Fruit fly (Drosophila melanogaster): ENCODE data around the gene twy.

DNA sequence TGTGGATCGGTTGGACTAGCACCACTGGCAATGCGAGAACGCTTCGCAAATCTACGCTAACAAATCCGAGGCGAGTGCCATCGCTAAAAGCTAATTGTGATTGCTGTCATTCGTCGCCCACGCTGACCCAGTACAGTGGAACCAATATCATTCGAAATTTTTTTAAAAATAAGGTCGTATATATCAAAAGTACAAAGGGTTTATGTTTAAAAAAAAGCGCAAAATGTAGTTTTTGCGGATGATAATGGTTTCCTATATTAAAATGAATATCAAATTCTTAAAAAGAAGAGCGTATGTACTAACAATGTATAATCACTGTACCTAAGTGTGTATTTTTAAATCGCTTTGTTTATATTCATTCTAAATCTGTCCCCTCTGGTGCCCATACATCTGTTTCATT, 7.8 kb downstream of the twy start:
- TF ChIP-seq gl (tag; optimal IDR thresholded peaks at IDR 0.05) (no peak), EcR (GFP tag; optimal IDR thresholded peaks at IDR 0.05) (no peak), Snoo (tag; optimal IDR thresholded peaks at IDR 0.05) (no peak), CG12605 (GFP tag; IDR thresholded peaks at IDR 0.05) (no peak), CG17806 (tag; optimal IDR thresholded peaks at IDR 0.05) (no peak), CG10348 (GFP tag; IDR thresholded peaks at IDR 0.05) (no peak), D1 (tag; optimal IDR thresholded peaks at IDR 0.05) (no peak), CG15710 (tag; optimal IDR thresholded peaks at IDR 0.05) (no peak), CG14655 (GFP tag; optimal IDR thresholded peaks at IDR 0.05) (no peak), rn (GFP tag; IDR thresholded peaks at IDR 0.05) (0 out of 2 replicates have a peak, but pooled peaks have one; percentile 15), CG8301 (tag; optimal IDR thresholded peaks at IDR 0.05) (no peak), CG8159 (tag; optimal IDR thresholded peaks at IDR 0.05) (no peak), Pif1B (GFP tag; optimal IDR thresholded peaks at IDR 0.05) (no peak)
